Fruit fly (Drosophila melanogaster): Measurements from ENCODE around the gene a6.

- TF ChIP-seq rn (GFP tag; IDR thresholded peaks at IDR 0.05) (no peak), gl (tag; optimal IDR thresholded peaks at IDR 0.05) (no peak), CG10348 (GFP tag; IDR thresholded peaks at IDR 0.05) (no peak)
Observed at dm6 chrX:1686305-1686704, 9.4 kb downstream of the a6 start, which contains the start of gene b6.

All from whole organism, pupa.